Fruit fly (Drosophila melanogaster) whole organism, prepupa: ENCODE measurements around the gene CG33333.
"Not testable (repeated sequence)": the region's sequence is repeated elsewhere in the genome, so short reads cannot be mapped to it uniquely, and the experiment has no call there.

Experiments used
- Blimp-1 ChIP-seq: fragments of 200-800 bp; sonication (Bioruptor generic); optimal IDR thresholded peaks from 3 replicates; lab custom pipeline; 2017; ENCODE audit warnings: missing biosample characterization, missing genetic modification characterization, mild to moderate bottlenecking, moderate library complexity, missing genetic modification reagents
- CG10631 ChIP-seq: fragments of 200-800 bp; sonication (Bioruptor generic); optimal IDR thresholded peaks from 2 replicates; lab custom pipeline; 2016; ENCODE audit warnings: missing biosample characterization, missing genetic modification characterization
- CG11762 ChIP-seq: fragments of 200-800 bp; sonication (Bioruptor generic); optimal IDR thresholded peaks from 3 replicates; lab custom pipeline; 2016; ENCODE audit warnings: missing biosample characterization, missing genetic modification characterization; ENCODE audit not compliant: insufficient read depth
- CG3032 ChIP-seq: fragments of 200-800 bp; optimal IDR thresholded peaks from 2 replicates; lab custom pipeline; 2019; ENCODE audit warnings: missing biosample characterization, mild to moderate bottlenecking, missing genetic modification characterization, moderate library complexity
- CG31627 ChIP-seq: fragments of 200-800 bp; sonication (Bioruptor generic); optimal IDR thresholded peaks from 3 replicates; lab custom pipeline; 2016; ENCODE audit warnings: missing biosample characterization, missing genetic modification characterization
- CG32006 ChIP-seq: fragments of 200-800 bp; sonication (Bioruptor generic); optimal IDR thresholded peaks from 3 replicates; lab custom pipeline; 2017; ENCODE audit warnings: missing biosample characterization, mild to moderate bottlenecking, missing genetic modification characterization
- CG34406 ChIP-seq: fragments of 200-800 bp; sonication (Bioruptor generic); optimal IDR thresholded peaks from 3 replicates; lab custom pipeline; 2016; ENCODE audit warnings: missing biosample characterization, missing genetic modification characterization
- CG6163 ChIP-seq: fragments of 200-800 bp; sonication (Bioruptor generic); IDR thresholded peaks from 3 replicates; pipeline ENCODE4 v1.3.6; 2022; ENCODE audit warnings: missing biosample characterization, missing genetic modification characterization
- CG6792 ChIP-seq: fragments of 200-800 bp; sonication (Bioruptor generic); optimal IDR thresholded peaks from 3 replicates; lab custom pipeline; 2016; ENCODE audit warnings: missing biosample characterization, missing genetic modification characterization
- CG6808 ChIP-seq: fragments of 200-800 bp; sonication (Bioruptor generic); optimal IDR thresholded peaks from 3 replicates; lab custom pipeline; 2017; ENCODE audit warnings: missing biosample characterization, missing genetic modification characterization, mild to moderate bottlenecking, moderate library complexity, missing genetic modification reagents
- CG7368 ChIP-seq: fragments of 200-800 bp; sonication (Bioruptor generic); optimal IDR thresholded peaks from 3 replicates; lab custom pipeline; 2016; ENCODE audit warnings: missing biosample characterization, missing genetic modification characterization
- CG8119 ChIP-seq: fragments of 200-800 bp; sonication (Bioruptor generic); IDR thresholded peaks from 3 replicates; pipeline ENCODE4 v1.3.6; 2022; ENCODE audit warnings: missing biosample characterization, missing genetic modification characterization
- CG8319 ChIP-seq: fragments of 200-800 bp; sonication (Bioruptor generic); optimal IDR thresholded peaks from 3 replicates; lab custom pipeline; 2016; ENCODE audit warnings: missing biosample characterization, missing genetic modification characterization
- CG8632 ChIP-seq: fragments of 200-800 bp; sonication (Bioruptor generic); optimal IDR thresholded peaks from 3 replicates; lab custom pipeline; 2016; ENCODE audit warnings: missing biosample characterization, missing genetic modification characterization
- Eip78C ChIP-seq: fragments of 200-800 bp; sonication (Bioruptor generic); peaks from one replicate; lab custom pipeline; 2016; ENCODE audit warnings: missing biosample characterization, missing genetic modification characterization
- Eip93F ChIP-seq: fragments of 200-800 bp; sonication (Bioruptor generic); optimal IDR thresholded peaks from 2 replicates; lab custom pipeline; 2016; ENCODE audit warnings: missing biosample characterization, mild to moderate bottlenecking, missing genetic modification characterization
- Gug ChIP-seq: fragments of 200-800 bp; sonication (Bioruptor generic); IDR thresholded peaks from 2 replicates; pipeline ENCODE4 v1.3.6; 2022; ENCODE audit warnings: missing biosample characterization, missing genetic modification characterization
- Hr38 ChIP-seq: sonication (Bioruptor generic); optimal IDR thresholded peaks from 2 replicates; lab custom pipeline; 2016; ENCODE audit warnings: missing biosample characterization, missing genetic modification characterization
- Hr39 ChIP-seq: fragments of 200-800 bp; sonication (Bioruptor generic); optimal IDR thresholded peaks from 2 replicates; lab custom pipeline; 2016; ENCODE audit warnings: missing biosample characterization, missing genetic modification characterization
- Lpt ChIP-seq: fragments of 200-800 bp; sonication (Bioruptor generic); optimal IDR thresholded peaks from 3 replicates; lab custom pipeline; 2016; ENCODE audit warnings: missing biosample characterization, missing genetic modification characterization
- Met ChIP-seq: fragments of 200-800 bp; sonication (Bioruptor generic); optimal IDR thresholded peaks from 3 replicates; lab custom pipeline; 2016; ENCODE audit warnings: missing biosample characterization, missing genetic modification characterization
- Sox102F ChIP-seq: fragments of 200-800 bp; sonication (Bioruptor generic); optimal IDR thresholded peaks from 2 replicates; lab custom pipeline; 2016; ENCODE audit warnings: missing biosample characterization, mild to moderate bottlenecking, missing genetic modification characterization
- acj6 ChIP-seq: fragments of 200-800 bp; sonication (Bioruptor generic); optimal IDR thresholded peaks from 3 replicates; lab custom pipeline; 2016; ENCODE audit warnings: missing biosample characterization, missing genetic modification characterization
- cyc ChIP-seq: fragments of 200-800 bp; sonication (Bioruptor generic); optimal IDR thresholded peaks from 3 replicates; lab custom pipeline; 2016; ENCODE audit warnings: missing biosample characterization, missing genetic modification characterization
- dac ChIP-seq: fragments of 200-800 bp; sonication (Bioruptor generic); optimal IDR thresholded peaks from 2 replicates; lab custom pipeline; 2017; ENCODE audit warnings: missing biosample characterization, mild to moderate bottlenecking, missing genetic modification characterization
- dsx ChIP-seq: fragments of 200-800 bp; optimal IDR thresholded peaks from 3 replicates; lab custom pipeline; 2019; ENCODE audit warnings: missing biosample characterization, mild to moderate bottlenecking, missing genetic modification characterization, moderate library complexity; ENCODE audit not compliant: poor library complexity, severe bottlenecking
- esn ChIP-seq: fragments of 200-800 bp; sonication (Bioruptor generic); optimal IDR thresholded peaks from 2 replicates; lab custom pipeline; 2016; ENCODE audit warnings: missing biosample characterization, mild to moderate bottlenecking, missing genetic modification characterization, moderate library complexity
- fd85E ChIP-seq: fragments of 200-800 bp; sonication (Bioruptor generic); optimal IDR thresholded peaks from 3 replicates; lab custom pipeline; 2016; ENCODE audit warnings: missing biosample characterization, missing genetic modification characterization
- fkh ChIP-seq: fragments of 200-800 bp; sonication (Bioruptor generic); optimal IDR thresholded peaks from 3 replicates; lab custom pipeline; 2017; ENCODE audit warnings: missing biosample characterization, mild to moderate bottlenecking, missing genetic modification characterization, moderate library complexity
- pdm3 ChIP-seq: fragments of 200-800 bp; sonication (Bioruptor generic); optimal IDR thresholded peaks from 3 replicates; lab custom pipeline; 2016; ENCODE audit warnings: missing biosample characterization, missing genetic modification characterization

The CG33333 gene

DNA sequence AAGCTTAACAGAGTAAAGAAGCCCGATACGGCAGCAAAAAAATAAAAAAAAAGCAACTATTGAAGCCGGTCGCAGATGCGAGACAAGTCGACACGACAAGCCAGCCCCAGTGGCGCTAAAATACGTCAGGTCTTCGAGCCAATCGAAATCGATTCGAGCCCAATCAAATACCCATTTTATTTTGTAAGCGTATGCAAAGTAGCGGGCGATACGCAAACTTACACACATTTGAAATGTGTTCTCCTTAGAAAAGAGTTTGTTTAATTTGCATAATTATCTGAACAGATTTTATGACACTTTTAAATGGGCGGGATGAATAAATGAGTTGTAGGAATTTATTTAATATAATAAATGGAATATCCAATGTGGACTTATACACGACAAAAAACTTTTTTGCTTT, 30.3 kb downstream of the CG33333 start:
- TF ChIP-seq Sox102F (GFP tag; lab: Kevin White, UChicago) (no peak), CG31627 (GFP tag; lab: Kevin White, UChicago) (no peak), CG8632 (GFP tag; lab: Kevin White, UChicago) (no peak), CG6792 (GFP tag; lab: Kevin White, UChicago) (no peak), CG6808 (GFP tag; lab: Kevin White, UChicago) (no peak), CG7368 (GFP tag; lab: Kevin White, UChicago) (no peak), Gug (no peak), CG8319 (no peak), Met (GFP tag; lab: Kevin White, UChicago) (no peak), Hr38 (GFP tag; lab: Kevin White, UChicago) (no peak), Lpt (GFP tag; lab: Kevin White, UChicago) (no peak), CG3032 (tag; lab: Kevin White, UChicago) (no peak), CG32006 (no peak), CG6163 (GFP tag; lab: Robert Waterston, UW) (no peak), dsx (GFP tag; lab: Kevin White, UChicago) (no peak), Hr39 (GFP tag; lab: Kevin White, UChicago) (no peak), acj6 (GFP tag; lab: Kevin White, UChicago) (no peak), CG11762 (GFP tag; lab: Kevin White, UChicago) (no peak), cyc (GFP tag; lab: Kevin White, UChicago) (no peak), dac (GFP tag; lab: Kevin White, UChicago) (no peak)

DNA sequence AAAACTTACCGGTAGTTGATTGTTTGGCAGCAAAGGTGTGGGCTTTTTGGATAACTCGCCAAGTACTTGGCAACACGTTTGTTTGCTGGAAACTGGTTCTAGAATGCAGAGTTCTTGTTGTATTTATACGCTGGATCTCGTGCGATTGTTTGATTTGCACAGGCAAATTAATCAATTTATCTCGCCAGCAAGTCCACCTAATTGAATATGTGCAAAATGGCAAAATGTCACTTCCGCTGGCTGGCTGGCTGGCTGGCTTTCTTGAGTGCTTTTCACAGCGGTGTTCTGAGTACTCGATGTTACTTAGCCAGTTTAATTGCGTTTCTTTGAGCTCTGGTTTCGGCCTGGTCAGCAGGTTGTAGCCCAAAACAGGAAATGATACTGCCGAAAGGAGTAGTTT, 31.5 kb downstream of the CG33333 start, which contains the start of gene Eh:
TSS of gene Eh (minus strand) at position 101 of the 400 bp plus-strand sequence.
- no peak for TF ChIP-seq fkh
- TF ChIP-seq CG8632 (GFP tag; lab: Kevin White, UChicago): no peak
- TF ChIP-seq CG7368 (GFP tag; lab: Kevin White, UChicago): no peak
- no peak for TF ChIP-seq fd85E
- TF ChIP-seq pdm3 (GFP tag; lab: Kevin White, UChicago): no peak
- TF ChIP-seq esn: no peak
- no peak for TF ChIP-seq cyc (GFP tag; lab: Kevin White, UChicago)

DNA sequence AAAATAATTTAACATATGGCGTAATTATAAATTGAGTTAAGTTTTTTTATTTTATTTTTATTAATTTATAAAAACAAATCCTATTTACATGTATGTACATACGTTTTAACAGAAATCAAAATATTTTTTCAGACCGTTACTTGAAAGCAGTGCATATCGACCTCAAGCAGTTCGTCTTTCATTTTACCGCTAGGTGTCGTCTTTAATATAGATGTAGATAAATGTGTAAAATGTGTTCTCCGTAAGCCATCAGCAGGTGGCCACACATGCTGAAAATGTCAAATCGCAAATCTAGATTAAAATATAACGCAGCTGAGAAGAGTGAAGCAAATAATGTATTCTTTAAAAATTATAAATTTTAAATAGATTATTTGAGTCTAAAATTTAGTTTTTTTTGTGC, 32.1 kb downstream of the CG33333 start:
- TF ChIP-seq CG8319 (no peak), CG10631 (GFP tag; lab: Kevin White, UChicago) (no peak), CG8119 (GFP tag; lab: Robert Waterston, UW) (no peak), Eip93F (GFP tag; lab: Kevin White, UChicago) (no peak), CG31627 (GFP tag; lab: Kevin White, UChicago) (peak; percentile 6), Eip78C (peak; percentile 34), CG7368 (GFP tag; lab: Kevin White, UChicago) (no peak)

DNA sequence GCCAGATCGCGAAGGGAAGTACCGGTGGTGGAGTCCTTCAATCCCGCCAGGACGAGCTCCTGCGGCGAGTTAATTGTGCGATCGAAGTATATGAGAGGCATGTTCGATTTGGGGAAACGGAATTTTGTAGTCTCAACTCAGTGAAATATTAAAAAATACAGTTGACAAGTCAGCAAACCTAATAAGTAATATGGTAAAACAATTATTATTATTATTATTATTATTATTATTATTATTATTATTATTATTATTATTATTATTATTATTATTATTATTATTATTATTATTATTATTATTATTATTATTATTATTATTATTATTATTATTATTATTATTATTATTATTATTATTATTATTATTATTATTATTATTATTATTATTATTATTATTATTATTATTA, 39.4 kb downstream of the CG33333 start, which contains the start of gene CG14330:
TSS of gene CG14330 (minus strand) at position 101 of the 400 bp plus-strand sequence.
- not testable (repeated sequence) for TF ChIP-seq Blimp-1 (GFP tag; lab: Kevin White, UChicago); CG6792 (GFP tag; lab: Kevin White, UChicago); CG34406
